Worm (Caenorhabditis elegans) whole organism, L2 larva: ENCODE data around the gene cdt-2.

Experiments used
- C34F6.9 ChIP-seq: fragments of 150-350 bp; optimal IDR thresholded peaks from 2 replicates; lab custom pipeline; 2014; ENCODE audit warnings: missing biosample characterization, missing genetic modification characterization
- F13H6.1 ChIP-seq: sonication (generic microtip); optimal IDR thresholded peaks from 2 replicates; lab custom pipeline; 2016; ENCODE audit warnings: missing genetic modification characterization, missing compliant biosample characterization
- Y55F3AM.14 ChIP-seq: fragments of 200-800 bp; sonication (Bioruptor generic); optimal IDR thresholded peaks from 2 replicates; lab custom pipeline; 2018; ENCODE audit warnings: mild to moderate bottlenecking, missing genetic modification characterization, missing compliant biosample characterization
- ZK546.5 ChIP-seq: sonication (generic microtip); optimal IDR thresholded peaks from 2 replicates; lab custom pipeline; 2017; ENCODE audit warnings: missing biosample characterization, missing genetic modification characterization
- alr-1 ChIP-seq: fragments of 150-350 bp; optimal IDR thresholded peaks from 2 replicates; lab custom pipeline; 2014; ENCODE audit warnings: missing biosample characterization, missing genetic modification characterization
- blmp-1 ChIP-seq: sonication (generic microtip); optimal IDR thresholded peaks from 2 replicates; lab custom pipeline; 2017; ENCODE audit warnings: missing genetic modification characterization, mild to moderate bottlenecking, missing compliant biosample characterization, antibody characterized with exemption, moderate library complexity; ENCODE audit not compliant: insufficient read depth
- crh-2 ChIP-seq: sonication (generic microtip); optimal IDR thresholded peaks from 2 replicates; lab custom pipeline; 2017; ENCODE audit warnings: missing biosample characterization, missing genetic modification characterization
- dmd-4 ChIP-seq: sonication (generic microtip); optimal IDR thresholded peaks from 2 replicates; lab custom pipeline; 2017; ENCODE audit warnings: missing biosample characterization, missing genetic modification characterization
- elt-1 ChIP-seq: fragments of 150-350 bp; optimal IDR thresholded peaks from 2 replicates; lab custom pipeline; 2014; ENCODE audit warnings: missing biosample characterization, missing genetic modification characterization
- elt-3 ChIP-seq: sonication (generic microtip); optimal IDR thresholded peaks from 2 replicates; lab custom pipeline; 2017; ENCODE audit warnings: missing biosample characterization, missing genetic modification characterization
- fos-1 ChIP-seq: fragments of 150-350 bp; optimal IDR thresholded peaks from 2 replicates; lab custom pipeline; 2014; ENCODE audit warnings: missing biosample characterization, missing genetic modification characterization
- gmeb-1 ChIP-seq: fragments of 150-350 bp; optimal IDR thresholded peaks from 2 replicates; lab custom pipeline; 2014; ENCODE audit warnings: missing biosample characterization, missing genetic modification characterization
- lin-13 ChIP-seq: fragments of 150-350 bp; optimal IDR thresholded peaks from 2 replicates; lab custom pipeline; 2014; ENCODE audit warnings: missing biosample characterization, missing genetic modification reagents, missing genetic modification characterization
- lin-39 ChIP-seq: fragments of 150-350 bp; optimal IDR thresholded peaks from 2 replicates; lab custom pipeline; 2014; ENCODE audit warnings: missing biosample characterization, missing genetic modification reagents, missing genetic modification characterization
- mab-5 ChIP-seq: fragments of 150-350 bp; optimal IDR thresholded peaks from 2 replicates; lab custom pipeline; 2014; ENCODE audit warnings: missing biosample characterization, missing genetic modification characterization
- mdl-1 ChIP-seq, 2 experiments: fragments of 150-350 bp in 1 of 2; sonication (generic microtip) in 1 of 2; optimal IDR thresholded peaks; 2 replicates each; lab custom pipeline; 2017; ENCODE audit warnings: missing biosample characterization in 2 of 2, missing genetic modification characterization in 2 of 2
- nhr-10 ChIP-seq: sonication (generic microtip); optimal IDR thresholded peaks from 2 replicates; lab custom pipeline; 2017; ENCODE audit warnings: missing biosample characterization, missing genetic modification characterization
- nhr-11 ChIP-seq: fragments of 150-350 bp; optimal IDR thresholded peaks from 2 replicates; lab custom pipeline; 2014; ENCODE audit warnings: missing biosample characterization, missing genetic modification characterization
- nhr-12 ChIP-seq: fragments of 150-350 bp; optimal IDR thresholded peaks from 2 replicates; lab custom pipeline; 2014; ENCODE audit warnings: missing biosample characterization, missing genetic modification characterization
- nhr-129 ChIP-seq: fragments of 150-350 bp; optimal IDR thresholded peaks from 2 replicates; lab custom pipeline; 2014; ENCODE audit warnings: missing biosample characterization, missing genetic modification characterization
- nhr-21 ChIP-seq: fragments of 150-350 bp; optimal IDR thresholded peaks from 2 replicates; lab custom pipeline; 2014; ENCODE audit warnings: missing biosample characterization, missing genetic modification characterization
- nhr-23 ChIP-seq: fragments of 150-350 bp; optimal IDR thresholded peaks from 2 replicates; lab custom pipeline; 2014; ENCODE audit warnings: missing biosample characterization, missing genetic modification reagents, missing genetic modification characterization
- nhr-237 ChIP-seq: fragments of 150-350 bp; optimal IDR thresholded peaks from 2 replicates; lab custom pipeline; 2014; ENCODE audit warnings: missing biosample characterization, missing genetic modification characterization
- nhr-77 ChIP-seq: fragments of 150-350 bp; optimal IDR thresholded peaks from 2 replicates; lab custom pipeline; 2014; ENCODE audit warnings: missing biosample characterization, missing genetic modification characterization
- sem-4 ChIP-seq: fragments of 150-350 bp; optimal IDR thresholded peaks from 2 replicates; lab custom pipeline; 2014; ENCODE audit warnings: missing biosample characterization, missing genetic modification reagents, missing genetic modification characterization
- skn-1 ChIP-seq: sonication (generic microtip); optimal IDR thresholded peaks from 2 replicates; lab custom pipeline; 2017; ENCODE audit warnings: missing biosample characterization, missing genetic modification characterization
- sma-9 ChIP-seq, 2 experiments: fragments of 150-350 bp in 1 of 2; sonication (generic microtip) in 1 of 2; optimal IDR thresholded peaks; 2 replicates each; lab custom pipeline; 2014 to 2016; ENCODE audit warnings: missing genetic modification characterization in 2 of 2, mild to moderate bottlenecking in 1 of 2, missing biosample characterization in 1 of 2, missing compliant biosample characterization in 1 of 2, missing genetic modification reagents in 1 of 2, moderate library complexity in 1 of 2
- unc-39 ChIP-seq: fragments of 150-350 bp; optimal IDR thresholded peaks from 2 replicates; lab custom pipeline; 2014; ENCODE audit warnings: missing biosample characterization, missing genetic modification characterization
- unc-55 ChIP-seq: fragments of 150-350 bp; sonication (generic microtip); optimal IDR thresholded peaks from 3 replicates; lab custom pipeline; 2014; ENCODE audit warnings: missing biosample characterization, missing genetic modification reagents, missing genetic modification characterization
- unc-62 ChIP-seq: fragments of 150-350 bp; optimal IDR thresholded peaks from 2 replicates; lab custom pipeline; 2014; ENCODE audit warnings: missing biosample characterization, missing genetic modification reagents, missing genetic modification characterization
- zag-1 ChIP-seq: fragments of 150-350 bp; optimal IDR thresholded peaks from 2 replicates; lab custom pipeline; 2014; ENCODE audit warnings: missing biosample characterization, missing genetic modification characterization
- ztf-1 ChIP-seq: fragments of 200-800 bp; sonication (Bioruptor generic); conservative IDR thresholded peaks from 2 replicates; pipeline ENCODE4 v1.3.6; 2022; ENCODE audit warnings: missing genetic modification characterization, missing compliant biosample characterization
- ztf-11 ChIP-seq: sonication (generic microtip); optimal IDR thresholded peaks from 2 replicates; lab custom pipeline; 2017; ENCODE audit warnings: missing biosample characterization, missing genetic modification characterization
- ztf-4 ChIP-seq: fragments of 150-350 bp; optimal IDR thresholded peaks from 2 replicates; lab custom pipeline; 2014; ENCODE audit warnings: missing biosample characterization, missing genetic modification characterization

Gene cdt-2

ce11 chrV:14984593-14984992 lies 6.3 kb downstream of the cdt-2 start, which contains the start of gene F02D8.4:
Gene F02D8.4, plus strand, starts transcription at chrV:14984893.
- peak; percentile 4 for TF ChIP-seq C34F6.9 (tag; lab: Kevin White, UChicago)
- no peak for TF ChIP-seq gmeb-1 (tag; lab: Kevin White, UChicago)
- TF ChIP-seq, all 48 proteins: peak for 1

- no peak for TF ChIP-seq ztf-1
- no peak for TF ChIP-seq mab-5 (tag; lab: Kevin White, UChicago)
- TF ChIP-seq nhr-237 (tag; lab: Kevin White, UChicago) = no peak
- TF ChIP-seq nhr-11 (tag; lab: Kevin White, UChicago) = no peak
- TF ChIP-seq crh-2 (tag; lab: Kevin White, UChicago) = no peak
- no peak for TF ChIP-seq blmp-1 (tag; lab: Kevin White, UChicago)
- TF ChIP-seq nhr-21 (tag; lab: Kevin White, UChicago) = no peak
- no peak for TF ChIP-seq ztf-11
- TF ChIP-seq lin-13 (GFP tag; lab: Kevin White, UChicago) = no peak
- no peak for TF ChIP-seq nhr-23 (tag; lab: Kevin White, UChicago)
- TF ChIP-seq F13H6.1 (tag; lab: Kevin White, UChicago) = no peak
- TF ChIP-seq zag-1 (tag; lab: Kevin White, UChicago) = no peak
- no peak for TF ChIP-seq sma-9 (GFP tag; optimal IDR thresholded peaks at IDR 0.05; lab: Kevin White, UChicago)
- no peak for TF ChIP-seq sma-9 (tag; optimal IDR thresholded peaks at IDR 0.05; lab: Kevin White, UChicago)
- no peak for TF ChIP-seq nhr-12
- no peak for TF ChIP-seq nhr-10 (tag; lab: Kevin White, UChicago)
- TF ChIP-seq alr-1 (tag; lab: Kevin White, UChicago) = no peak
- TF ChIP-seq unc-39 (tag; lab: Kevin White, UChicago) = no peak
Measured at ce11 chrV:14979937-14980336, 11.0 kb downstream of the cdt-2 start, which contains the start of gene xbx-1. Gene xbx-1, plus strand, starts transcription at chrV:14980237.

ce11 chrV:14978205-14978751 lies 12.6 kb downstream of the cdt-2 start, which contains the start of the genes grd-12 and F02D8.1:
Gene grd-12, plus strand, starts transcription at chrV:14978505.
Gene F02D8.1, minus strand, starts transcription at chrV:14978701.
- TF ChIP-seq sma-9 (GFP tag; optimal IDR thresholded peaks at IDR 0.05; lab: Kevin White, UChicago) (no peak), sma-9 (tag; optimal IDR thresholded peaks at IDR 0.05; lab: Kevin White, UChicago) (no peak), sem-4 (tag; lab: Kevin White, UChicago) (no peak), dmd-4 (tag; lab: Kevin White, UChicago) (no peak), nhr-77 (tag; lab: Kevin White, UChicago) (no peak), skn-1 (tag; lab: Kevin White, UChicago) (no peak), elt-1 (tag; lab: Kevin White, UChicago) (no peak), fos-1 (no peak)

- TF ChIP-seq ztf-4 (no peak), sem-4 (tag; lab: Kevin White, UChicago) (no peak), elt-3 (no peak), dmd-4 (tag; lab: Kevin White, UChicago) (no peak), nhr-10 (tag; lab: Kevin White, UChicago) (no peak), nhr-129 (tag; lab: Kevin White, UChicago) (no peak), C34F6.9 (tag; lab: Kevin White, UChicago) (no peak), unc-55 (GFP tag; lab: Kevin White, UChicago) (no peak), fos-1 (no peak), Y55F3AM.14 (GFP tag; lab: Kevin White, UChicago) (no peak), unc-62 (GFP tag; lab: Kevin White, UChicago) (no peak), sma-9 (GFP tag; optimal IDR thresholded peaks at IDR 0.05; lab: Kevin White, UChicago) (no peak), sma-9 (tag; optimal IDR thresholded peaks at IDR 0.05; lab: Kevin White, UChicago) (no peak), elt-1 (tag; lab: Kevin White, UChicago) (no peak), nhr-23 (tag; lab: Kevin White, UChicago) (no peak), ZK546.5 (tag; lab: Kevin White, UChicago) (no peak), crh-2 (tag; lab: Kevin White, UChicago) (no peak), lin-39 (tag; lab: Kevin White, UChicago) (no peak), gmeb-1 (tag; lab: Kevin White, UChicago) (no peak), skn-1 (tag; lab: Kevin White, UChicago) (no peak), mdl-1 (tag; optimal IDR thresholded peaks at IDR 0.05; lab: Kevin White, UChicago) (no peak)
Measured at ce11 chrV:14971136-14971535, 19.8 kb downstream of the cdt-2 start, which contains the start of gene nlp-59. Gene nlp-59, plus strand, starts transcription at chrV:14971436.
